Worm (Caenorhabditis elegans) whole organism, L4/young adult: ENCODE measurements around the gene F19F10.1.

Source experiments
- dao-5 ChIP-seq: sonication (generic microtip); optimal IDR thresholded peaks from 2 replicates; lab custom pipeline; 2016; ENCODE audit warnings: missing genotype, missing genetic modification characterization, moderate library complexity, missing compliant biosample characterization
- him-1 ChIP-seq: sonication (generic microtip); optimal IDR thresholded peaks from 2 replicates; lab custom pipeline; 2016; ENCODE audit warnings: missing genotype, missing genetic modification reagents, missing genetic modification characterization, missing compliant biosample characterization

DNA sequence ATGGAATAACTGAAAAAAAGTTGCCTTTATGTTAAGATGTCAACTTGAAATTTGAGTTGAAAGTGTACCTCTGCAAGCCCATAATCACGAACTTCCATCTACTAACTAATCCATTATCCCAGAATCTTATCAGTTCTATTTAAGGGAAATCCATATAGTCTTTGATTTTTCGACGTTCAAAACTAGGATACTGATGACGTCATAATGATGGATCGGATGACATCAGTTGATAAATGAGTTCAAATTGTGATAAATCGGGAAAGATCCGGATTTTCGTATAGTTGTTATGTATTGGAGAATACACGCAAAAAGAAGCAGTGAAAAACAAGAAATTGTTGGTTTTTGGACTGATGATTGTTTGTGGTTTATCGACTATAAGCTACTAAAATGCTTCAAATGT is 19.3 kb upstream of the F19F10.1 start:
- TF ChIP-seq dao-5 (tag; lab: Kevin White, UChicago) (no peak), him-1 (no peak)
